Fruit fly (Drosophila melanogaster) whole organism, embryonic: ENCODE measurements around the gene CG14630.

Source experiments
- Atf3 ChIP-seq: fragments of 200-800 bp; sonication (Bioruptor generic); optimal IDR thresholded peaks from 3 replicates; lab custom pipeline; 2016; ENCODE audit warnings: missing biosample characterization, missing genetic modification characterization
- CG10209 ChIP-seq: fragments of 200-800 bp; sonication (Bioruptor generic); optimal IDR thresholded peaks from 3 replicates; lab custom pipeline; 2017; ENCODE audit warnings: missing biosample characterization, mild to moderate bottlenecking, missing genetic modification characterization, missing genetic modification reagents
- CG10366 ChIP-seq: fragments of 200-800 bp; sonication (Bioruptor generic); IDR thresholded peaks from 2 replicates; pipeline ENCODE4 v1.3.6; 2022; ENCODE audit warnings: missing biosample characterization, missing genetic modification characterization
- CG10431 ChIP-seq: fragments of 200-800 bp; sonication (Bioruptor generic); optimal IDR thresholded peaks from 3 replicates; lab custom pipeline; 2018; ENCODE audit warnings: missing biosample characterization, mild to moderate bottlenecking, missing genetic modification characterization
- CG13424 ChIP-seq: fragments of 200-800 bp; sonication (Bioruptor generic); optimal IDR thresholded peaks from 2 replicates; lab custom pipeline; 2019; ENCODE audit warnings: missing biosample characterization, mild to moderate bottlenecking, missing genetic modification characterization, moderate library complexity
- CG1792 ChIP-seq: fragments of 200-800 bp; sonication (Bioruptor generic); optimal IDR thresholded peaks from 2 replicates; lab custom pipeline; 2016; ENCODE audit warnings: missing biosample characterization, missing genetic modification characterization
- CG30020 ChIP-seq: fragments of 200-800 bp; optimal IDR thresholded peaks from 2 replicates; lab custom pipeline; 2019; ENCODE audit warnings: missing biosample characterization, mild to moderate bottlenecking, missing genetic modification characterization, moderate library complexity
- CG31224 ChIP-seq: fragments of 200-800 bp; sonication (Bioruptor generic); IDR thresholded peaks from 2 replicates; pipeline ENCODE4 v1.3.6; 2022; ENCODE audit warnings: missing biosample characterization, missing genetic modification characterization
- CG33557 ChIP-seq: fragments of 200-800 bp; sonication (Bioruptor generic); optimal IDR thresholded peaks from 2 replicates; lab custom pipeline; 2019; ENCODE audit warnings: missing biosample characterization, mild to moderate bottlenecking, missing genetic modification characterization, moderate library complexity
- CG34422 ChIP-seq: fragments of 200-800 bp; sonication (Bioruptor generic); IDR thresholded peaks from 3 replicates; pipeline ENCODE4 v1.3.6; 2022; ENCODE audit warnings: missing biosample characterization, missing genetic modification characterization
- CG3995 ChIP-seq: fragments of 200-800 bp; sonication (Bioruptor generic); optimal IDR thresholded peaks from 3 replicates; lab custom pipeline; 2016; ENCODE audit warnings: missing biosample characterization, missing genetic modification characterization
- CG5953 ChIP-seq: fragments of 200-800 bp; sonication (Bioruptor generic); IDR thresholded peaks from 2 replicates; pipeline ENCODE4 v1.3.6; 2022; ENCODE audit warnings: missing biosample characterization, missing genetic modification characterization
- CG7987 ChIP-seq: fragments of 200-800 bp; sonication (Bioruptor generic); optimal IDR thresholded peaks from 2 replicates; lab custom pipeline; 2018; ENCODE audit warnings: missing biosample characterization, mild to moderate bottlenecking, missing genetic modification characterization, moderate library complexity
- CG8944 ChIP-seq: fragments of 200-800 bp; sonication (Bioruptor generic); optimal IDR thresholded peaks from 3 replicates; lab custom pipeline; 2016; ENCODE audit warnings: missing biosample characterization, missing genetic modification characterization
- CG9609 ChIP-seq: fragments of 200-800 bp; sonication (Bioruptor generic); optimal IDR thresholded peaks from 3 replicates; lab custom pipeline; 2016; ENCODE audit warnings: missing biosample characterization, missing genetic modification characterization
- CTCF ChIP-seq: fragments of 200-800 bp; sonication (Bioruptor generic); optimal IDR thresholded peaks from 2 replicates; lab custom pipeline; 2017; ENCODE audit warnings: missing biosample characterization, mild to moderate bottlenecking, missing genetic modification characterization, moderate library complexity
- Dip2 ChIP-seq: fragments of 200-800 bp; sonication (Bioruptor generic); IDR thresholded peaks from 2 replicates; pipeline ENCODE4 v1.3.6; 2022; ENCODE audit warnings: missing biosample characterization, missing genetic modification characterization
- Dip3 ChIP-seq: fragments of 200-800 bp; sonication (Bioruptor generic); optimal IDR thresholded peaks from 3 replicates; lab custom pipeline; 2016; ENCODE audit warnings: missing biosample characterization, missing genetic modification characterization
- Drgx ChIP-seq: fragments of 200-800 bp; sonication (Bioruptor generic); IDR thresholded peaks from 2 replicates; pipeline ENCODE4 v1.3.6; 2022; ENCODE audit warnings: missing biosample characterization, missing genetic modification characterization
- Hr39 ChIP-seq: fragments of >200 bp; optimal IDR thresholded peaks from 2 replicates; lab custom pipeline; 2017
- Side ChIP-seq: fragments of 200-800 bp; sonication (Bioruptor generic); optimal IDR thresholded peaks from 2 replicates; lab custom pipeline; 2016; ENCODE audit warnings: missing biosample characterization, missing genetic modification characterization
- Sox100B ChIP-seq: fragments of 200-800 bp; sonication (Bioruptor generic); optimal IDR thresholded peaks from 3 replicates; lab custom pipeline; 2018; ENCODE audit warnings: missing biosample characterization, mild to moderate bottlenecking, missing genetic modification characterization
- Sry-δ ChIP-seq: fragments of 200-800 bp; sonication (Bioruptor generic); optimal IDR thresholded peaks from 2 replicates; lab custom pipeline; 2016; ENCODE audit warnings: missing biosample characterization, missing genetic modification characterization
- ap ChIP-seq: fragments of 200-800 bp; sonication (Bioruptor generic); IDR thresholded peaks from 2 replicates; pipeline ENCODE4 v1.3.6; 2022; ENCODE audit warnings: missing biosample characterization, missing genetic modification characterization
- ase ChIP-seq: fragments of 200-800 bp; sonication (Bioruptor generic); IDR thresholded peaks from 3 replicates; pipeline ENCODE4 v1.3.6; 2022; ENCODE audit warnings: missing biosample characterization, missing genetic modification characterization
- bsh ChIP-seq, 2 experiments: fragments of 200-800 bp; sonication (Bioruptor generic); optimal IDR thresholded peaks; 2 replicates each; lab custom pipeline; 2017 to 2018; ENCODE audit warnings: mild to moderate bottlenecking in 2 of 2, missing biosample characterization in 2 of 2, missing genetic modification characterization in 2 of 2, moderate library complexity in 1 of 2
- cwo ChIP-seq: fragments of 200-800 bp; sonication (Bioruptor generic); optimal IDR thresholded peaks from 3 replicates; lab custom pipeline; 2017; ENCODE audit warnings: missing biosample characterization, missing genetic modification characterization, mild to moderate bottlenecking, moderate library complexity, missing genetic modification reagents
- da ChIP-seq: fragments of 200-800 bp; sonication (Bioruptor generic); optimal IDR thresholded peaks from 2 replicates; lab custom pipeline; 2016; ENCODE audit warnings: missing biosample characterization, missing genetic modification characterization
- disco-r ChIP-seq: fragments of 200-800 bp; sonication (Bioruptor generic); optimal IDR thresholded peaks from 2 replicates; lab custom pipeline; 2016; ENCODE audit warnings: missing biosample characterization, missing genetic modification characterization
- dpn ChIP-seq, 2 experiments: fragments of 200-800 bp; sonication (Bioruptor generic); optimal IDR thresholded peaks; 3 replicates each; lab custom pipeline; 2016; ENCODE audit warnings: missing biosample characterization in 2 of 2, missing genetic modification characterization in 2 of 2
- en ChIP-seq: fragments of 200-800 bp; sonication (Bioruptor generic); optimal IDR thresholded peaks from 2 replicates; lab custom pipeline; 2016; ENCODE audit warnings: missing biosample characterization, missing genetic modification characterization
- fd96Cb ChIP-seq: fragments of 200-800 bp; sonication (Bioruptor generic); optimal IDR thresholded peaks from 2 replicates; lab custom pipeline; 2018; ENCODE audit warnings: missing biosample characterization, mild to moderate bottlenecking, missing genetic modification characterization, moderate library complexity
- ftz-f1 ChIP-seq: fragments of 200-800 bp; sonication (Bioruptor generic); optimal IDR thresholded peaks from 2 replicates; lab custom pipeline; 2016; ENCODE audit warnings: missing biosample characterization, missing genetic modification characterization
- hth ChIP-seq: fragments of >200 bp; optimal IDR thresholded peaks from 2 replicates; lab custom pipeline; 2017; ENCODE audit warnings: inconsistent platforms
- jing ChIP-seq: fragments of 200-800 bp; sonication (Bioruptor generic); optimal IDR thresholded peaks from 2 replicates; lab custom pipeline; 2018; ENCODE audit warnings: missing biosample characterization, mild to moderate bottlenecking, missing genetic modification characterization
- jumu ChIP-seq: fragments of 200-800 bp; sonication (Bioruptor generic); optimal IDR thresholded peaks from 3 replicates; lab custom pipeline; 2016; ENCODE audit warnings: missing biosample characterization, missing genetic modification characterization
- mirr ChIP-seq: fragments of 200-800 bp; sonication (Bioruptor generic); optimal IDR thresholded peaks from 3 replicates; lab custom pipeline; 2018; ENCODE audit warnings: missing biosample characterization, mild to moderate bottlenecking, missing genetic modification characterization
- mld ChIP-seq: fragments of 200-800 bp; sonication (Bioruptor generic); IDR thresholded peaks from 3 replicates; pipeline ENCODE4 v1.3.6; 2022; ENCODE audit warnings: missing biosample characterization, missing genetic modification characterization; ENCODE audit not compliant: partially characterized antibody
- nerfin-1 ChIP-seq: fragments of 200-800 bp; sonication (Bioruptor generic); optimal IDR thresholded peaks from 3 replicates; lab custom pipeline; 2019; ENCODE audit warnings: missing biosample characterization, mild to moderate bottlenecking, missing genetic modification characterization, moderate library complexity
- nerfin-2 ChIP-seq: fragments of 200-800 bp; sonication (Bioruptor generic); IDR thresholded peaks from 2 replicates; pipeline ENCODE4 v1.3.6; 2022; ENCODE audit warnings: missing biosample characterization, missing genetic modification characterization; ENCODE audit not compliant: partially characterized antibody
- oc ChIP-seq: fragments of 200-800 bp; sonication (Bioruptor generic); optimal IDR thresholded peaks from 2 replicates; lab custom pipeline; 2018; ENCODE audit warnings: missing biosample characterization, mild to moderate bottlenecking, missing genetic modification characterization, moderate library complexity
- pan ChIP-seq, 4 experiments: fragments of >200 bp in 3 of 4; fragments of 200-800 bp in 1 of 4; sonication (Bioruptor generic) in 1 of 4; optimal IDR thresholded peaks in 3 of 4; IDR thresholded peaks in 1 of 4; 2 replicates each; pipeline versions ENCODE4 v1.3.6 to Lab custom; 2017 to 2022; ENCODE audit warnings: missing biosample characterization in 2 of 4, missing genetic modification characterization in 2 of 4, mixed read lengths in 1 of 4
- pros ChIP-seq: fragments of 200-800 bp; sonication (Bioruptor generic); optimal IDR thresholded peaks from 3 replicates; lab custom pipeline; 2019; ENCODE audit warnings: missing biosample characterization, mild to moderate bottlenecking, missing genetic modification characterization, moderate library complexity
- ro ChIP-seq: fragments of 200-800 bp; sonication (Bioruptor generic); IDR thresholded peaks from 2 replicates; pipeline ENCODE4 v1.3.6; 2022; ENCODE audit warnings: missing biosample characterization, missing genetic modification characterization
- sim ChIP-seq: fragments of 200-800 bp; sonication (Bioruptor generic); IDR thresholded peaks from 2 replicates; pipeline ENCODE4 v1.3.6; 2022; ENCODE audit warnings: missing biosample characterization, missing genetic modification characterization
- tin ChIP-seq: fragments of 200-800 bp; sonication (Bioruptor generic); optimal IDR thresholded peaks from 3 replicates; lab custom pipeline; 2016; ENCODE audit warnings: missing biosample characterization, missing genetic modification characterization
- unpg ChIP-seq: fragments of 200-800 bp; sonication (Bioruptor generic); optimal IDR thresholded peaks from 3 replicates; lab custom pipeline; 2018; ENCODE audit warnings: missing biosample characterization, mild to moderate bottlenecking, missing genetic modification characterization, moderate library complexity
- usp ChIP-seq: fragments of >200 bp; optimal IDR thresholded peaks from 2 replicates; lab custom pipeline; 2017; ENCODE audit warnings: missing biosample characterization, missing genetic modification characterization
- vnd ChIP-seq: fragments of 200-800 bp; sonication (Bioruptor generic); IDR thresholded peaks from 3 replicates; pipeline ENCODE4 v1.3.6; 2022; ENCODE audit warnings: missing biosample characterization, missing genetic modification characterization; ENCODE audit not compliant: partially characterized antibody
- z ChIP-seq: fragments of 200-800 bp; sonication (Bioruptor generic); IDR thresholded peaks from 3 replicates; pipeline ENCODE4 v1.3.6; 2022; ENCODE audit warnings: missing biosample characterization, missing genetic modification characterization
- zfh2 ChIP-seq: fragments of 200-800 bp; sonication (Bioruptor generic); optimal IDR thresholded peaks from 2 replicates; lab custom pipeline; 2016; ENCODE audit warnings: missing biosample characterization, missing genetic modification characterization

Gene CG14630

DNA sequence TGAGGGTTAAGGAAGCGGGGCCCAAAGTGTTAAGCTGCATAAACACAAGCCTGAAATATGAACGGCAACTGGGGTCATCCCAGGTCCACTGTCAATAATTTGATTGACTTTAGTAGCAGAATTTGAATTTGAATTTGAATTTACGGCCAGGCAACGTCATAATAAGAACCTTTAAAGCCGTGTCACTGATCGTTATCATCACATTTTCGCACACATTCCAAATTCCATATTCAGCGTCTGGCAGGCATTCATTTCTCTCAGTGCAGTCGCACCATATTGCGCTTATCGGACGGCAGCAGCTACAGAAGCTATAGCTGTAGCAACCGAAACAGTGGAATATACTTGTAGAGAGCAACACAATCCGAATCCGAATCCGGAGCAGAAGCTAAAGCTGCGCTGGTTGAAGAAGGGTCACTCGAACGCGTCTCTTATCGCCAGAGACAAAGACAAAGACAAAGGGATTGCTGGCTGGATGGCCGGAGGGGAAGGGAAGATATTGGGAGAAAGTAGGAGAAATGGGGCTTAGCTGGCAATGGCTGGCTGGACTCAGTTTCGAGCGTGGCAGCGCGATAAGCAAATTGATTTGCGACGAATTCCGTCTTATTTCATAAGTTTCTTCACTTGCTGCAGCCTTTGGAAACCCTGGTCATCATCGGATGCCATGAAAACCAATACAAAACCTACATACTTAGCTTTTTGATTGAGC lies 21.5 kb downstream of the CG14630 start (continued):
- TF ChIP-seq ase, result peak; percentile 22; the same call in 1 of the 3 replicates
- TF ChIP-seq disco-r, result no peak
- no peak for TF ChIP-seq Hr39 (lab: Kevin White, UChicago)
- peak; percentile 34 for TF ChIP-seq CG13424 (tag; lab: Kevin White, UChicago)
- TF ChIP-seq nerfin-2 (GFP tag; lab: Robert Waterston, UW), result no peak
- no peak for TF ChIP-seq hth (lab: Kevin White, UChicago)
- peak; percentile 69 for TF ChIP-seq Drgx
- TF ChIP-seq bsh (GFP tag; optimal IDR thresholded peaks at IDR 0.05; lab: Kevin White, UChicago), result peak in 1 of 2 experiments; percentile 61
- no peak for TF ChIP-seq Sox100B (GFP tag; lab: Kevin White, UChicago)
- peak; percentile 62 for TF ChIP-seq tin (GFP tag; lab: Kevin White, UChicago)
- peak; percentile 2 for TF ChIP-seq CG33557 (GFP tag; lab: Kevin White, UChicago)
- no peak for TF ChIP-seq pan (optimal IDR thresholded peaks at IDR 0.05; lab: Kevin White, UChicago)
- peak in 1 of 2 experiments; percentile 37 for TF ChIP-seq pan (GFP tag; optimal IDR thresholded peaks at IDR 0.05 in 1 of 2, IDR thresholded peaks at IDR 0.05 in 1 of 2)
- TF ChIP-seq ap (GFP tag; lab: Robert Waterston, UW), result 0 out of 2 replicates have a peak, but pooled peaks have one; percentile 23
- no peak for TF ChIP-seq Dip2 (GFP tag; lab: Robert Waterston, UW)
- peak; percentile 56 for TF ChIP-seq unpg
- no peak for TF ChIP-seq CG5953
- TF ChIP-seq jumu, result no peak
- peak; percentile 9 for TF ChIP-seq CG1792
- TF ChIP-seq sim (GFP tag; lab: Robert Waterston, UW), result no peak
- no peak for TF ChIP-seq usp
- no peak for TF ChIP-seq CTCF (GFP tag; lab: Kevin White, UChicago)
- no peak for TF ChIP-seq vnd (GFP tag; lab: Robert Waterston, UW)
- TF ChIP-seq zfh2 (GFP tag; lab: Kevin White, UChicago), result no peak
- peak; percentile 24 for TF ChIP-seq CG8944 (GFP tag; lab: Kevin White, UChicago)
- TF ChIP-seq CG31224 (GFP tag; lab: Robert Waterston, UW), result no peak
- no peak for TF ChIP-seq jing (GFP tag; lab: Kevin White, UChicago)
- no peak for TF ChIP-seq Dip3 (GFP tag; lab: Kevin White, UChicago)
- TF ChIP-seq da (GFP tag; lab: Kevin White, UChicago), result no peak
- TF ChIP-seq nerfin-1 (tag; lab: Kevin White, UChicago), result peak; percentile 7
- TF ChIP-seq CG30020 (tag; lab: Kevin White, UChicago), result no peak
- peak; percentile 37 for TF ChIP-seq CG10209
- no peak for TF ChIP-seq Atf3 (GFP tag; lab: Kevin White, UChicago)
- TF ChIP-seq cwo, result peak; percentile 12
- TF ChIP-seq ro (GFP tag; lab: Robert Waterston, UW), result no peak
- peak; percentile 14; the same call in 1 of the 2 replicates for TF ChIP-seq CG10366 (GFP tag; lab: Robert Waterston, UW)
- peak; percentile 3 to 42 for TF ChIP-seq dpn (GFP tag; optimal IDR thresholded peaks at IDR 0.05; lab: Kevin White, UChicago)
- no peak for TF ChIP-seq mirr (GFP tag; lab: Kevin White, UChicago)
- no peak for TF ChIP-seq en (GFP tag; lab: Kevin White, UChicago)
- no peak for TF ChIP-seq CG34422
- no peak for TF ChIP-seq ftz-f1 (GFP tag; lab: Kevin White, UChicago)
- TF ChIP-seq CG3995 (GFP tag; lab: Kevin White, UChicago), result no peak
- peak; percentile 31 for TF ChIP-seq Side (GFP tag; lab: Kevin White, UChicago)
- no peak for TF ChIP-seq Sry-δ (GFP tag; lab: Kevin White, UChicago)
- TF ChIP-seq mld (GFP tag; lab: Robert Waterston, UW), result no peak
- TF ChIP-seq CG10431, result no peak
- peak; percentile 55 for TF ChIP-seq fd96Cb (tag; lab: Kevin White, UChicago)
- no peak for TF ChIP-seq CG7987 (GFP tag; lab: Kevin White, UChicago)
- no peak for TF ChIP-seq pros (GFP tag; lab: Kevin White, UChicago)
- peak; percentile 22 for TF ChIP-seq CG9609 (GFP tag; lab: Kevin White, UChicago)
- TF ChIP-seq oc (tag; lab: Kevin White, UChicago), result peak; percentile 15
- no peak for TF ChIP-seq z (GFP tag; lab: Robert Waterston, UW)
